Worm (Caenorhabditis elegans): ENCODE results near the gene chtl-1.

DNA sequence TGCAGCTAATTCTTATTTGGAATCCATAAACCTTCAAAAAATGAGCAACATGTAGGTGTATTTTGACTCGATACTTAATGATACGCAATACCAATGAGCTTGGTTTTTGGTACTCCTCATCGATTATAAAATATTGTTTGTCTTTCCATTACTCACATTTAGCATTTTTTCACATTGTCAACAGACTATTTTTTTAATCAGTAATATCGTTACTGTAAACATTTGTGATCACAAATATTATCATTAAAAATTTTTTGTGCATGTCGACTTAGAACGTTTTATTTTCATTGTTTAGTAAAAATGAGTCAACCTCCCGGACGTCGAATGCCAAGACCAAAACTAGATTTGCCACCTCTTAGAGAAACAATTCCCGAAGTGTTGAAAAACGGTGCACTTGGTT lies 13.2 kb upstream of the chtl-1 start, which contains the start of gene sek-5:
- no peak for TF ChIP-seq egl-13 (tag; optimal IDR thresholded peaks at IDR 0.05)
- no peak for TF ChIP-seq ama-1 (optimal IDR thresholded peaks at IDR 0.05)
- TF ChIP-seq elt-3 (tag; optimal IDR thresholded peaks at IDR 0.05), result no peak
- TF ChIP-seq C16A3.4 (tag; optimal IDR thresholded peaks at IDR 0.05), result no peak
- no peak for TF ChIP-seq nhr-28 (tag; optimal IDR thresholded peaks at IDR 0.05)
- TF ChIP-seq aha-1 (tag; optimal IDR thresholded peaks at IDR 0.05), result no peak
- TF ChIP-seq mdl-1 (tag; optimal IDR thresholded peaks at IDR 0.05), result no peak
- no peak for TF ChIP-seq tbx-2 (tag; optimal IDR thresholded peaks at IDR 0.05)
- TF ChIP-seq lin-39 (tag; optimal IDR thresholded peaks at IDR 0.05), result no peak
- no peak for TF ChIP-seq sox-4 (tag; optimal IDR thresholded peaks at IDR 0.05)
- TF ChIP-seq fos-1 (tag; optimal IDR thresholded peaks at IDR 0.05), result no peak
- no peak for TF ChIP-seq lin-35 (GFP tag; optimal IDR thresholded peaks at IDR 0.05)
